Fruit fly (Drosophila melanogaster) whole organism, prepupa: ENCODE data around the gene CG14684.

ENCODE experiments used
- Blimp-1 ChIP-seq: fragments of 200-800 bp; sonication (Bioruptor generic); optimal IDR thresholded peaks from 3 replicates; lab custom pipeline; 2017; ENCODE audit warnings: missing biosample characterization, missing genetic modification characterization, mild to moderate bottlenecking, moderate library complexity, missing genetic modification reagents
- CG10669 ChIP-seq: fragments of 200-800 bp; sonication (Bioruptor generic); optimal IDR thresholded peaks from 3 replicates; lab custom pipeline; 2018; ENCODE audit warnings: missing biosample characterization, mild to moderate bottlenecking, missing genetic modification characterization, moderate library complexity
- CG11294 ChIP-seq: fragments of 200-800 bp; sonication (Bioruptor generic); IDR thresholded peaks from 2 replicates; pipeline ENCODE4 v1.3.6; 2022; ENCODE audit warnings: missing biosample characterization, missing genetic modification characterization
- CG11762 ChIP-seq: fragments of 200-800 bp; sonication (Bioruptor generic); optimal IDR thresholded peaks from 3 replicates; lab custom pipeline; 2016; ENCODE audit warnings: missing biosample characterization, missing genetic modification characterization; ENCODE audit not compliant: insufficient read depth
- CG11902 ChIP-seq: fragments of 200-800 bp; sonication (Bioruptor generic); optimal IDR thresholded peaks from 3 replicates; lab custom pipeline; 2016; ENCODE audit warnings: missing biosample characterization, missing genetic modification characterization
- CG1621 ChIP-seq: fragments of 200-800 bp; sonication (Bioruptor generic); optimal IDR thresholded peaks from 3 replicates; lab custom pipeline; 2018; ENCODE audit warnings: missing biosample characterization, mild to moderate bottlenecking, missing genetic modification characterization
- CG16779 ChIP-seq: fragments of 200-800 bp; sonication (Bioruptor generic); optimal IDR thresholded peaks from 3 replicates; lab custom pipeline; 2017; ENCODE audit warnings: missing biosample characterization, mild to moderate bottlenecking, missing genetic modification characterization
- CG3032 ChIP-seq: fragments of 200-800 bp; optimal IDR thresholded peaks from 2 replicates; lab custom pipeline; 2019; ENCODE audit warnings: missing biosample characterization, mild to moderate bottlenecking, missing genetic modification characterization, moderate library complexity
- CG31627 ChIP-seq: fragments of 200-800 bp; sonication (Bioruptor generic); optimal IDR thresholded peaks from 3 replicates; lab custom pipeline; 2016; ENCODE audit warnings: missing biosample characterization, missing genetic modification characterization
- CG32006 ChIP-seq: fragments of 200-800 bp; sonication (Bioruptor generic); optimal IDR thresholded peaks from 3 replicates; lab custom pipeline; 2017; ENCODE audit warnings: missing biosample characterization, mild to moderate bottlenecking, missing genetic modification characterization
- CG6163 ChIP-seq: fragments of 200-800 bp; sonication (Bioruptor generic); IDR thresholded peaks from 3 replicates; pipeline ENCODE4 v1.3.6; 2022; ENCODE audit warnings: missing biosample characterization, missing genetic modification characterization
- CG7368 ChIP-seq: fragments of 200-800 bp; sonication (Bioruptor generic); optimal IDR thresholded peaks from 3 replicates; lab custom pipeline; 2016; ENCODE audit warnings: missing biosample characterization, missing genetic modification characterization
- CG8319 ChIP-seq: fragments of 200-800 bp; sonication (Bioruptor generic); optimal IDR thresholded peaks from 3 replicates; lab custom pipeline; 2016; ENCODE audit warnings: missing biosample characterization, missing genetic modification characterization
- CG9139 ChIP-seq: fragments of 200-800 bp; sonication (Bioruptor generic); optimal IDR thresholded peaks from 3 replicates; lab custom pipeline; 2017; ENCODE audit warnings: missing biosample characterization, mild to moderate bottlenecking, missing genetic modification characterization
- Eip75B ChIP-seq: fragments of 200-800 bp; sonication (Bioruptor generic); optimal IDR thresholded peaks from 3 replicates; lab custom pipeline; 2016; ENCODE audit warnings: missing biosample characterization, missing genetic modification characterization
- Eip78C ChIP-seq: fragments of 200-800 bp; sonication (Bioruptor generic); peaks from one replicate; lab custom pipeline; 2016; ENCODE audit warnings: missing biosample characterization, missing genetic modification characterization
- Ets96B ChIP-seq: fragments of 200-800 bp; optimal IDR thresholded peaks from 2 replicates; lab custom pipeline; 2019; ENCODE audit warnings: missing biosample characterization, mild to moderate bottlenecking, missing genetic modification characterization, moderate library complexity
- Hr38 ChIP-seq: sonication (Bioruptor generic); optimal IDR thresholded peaks from 2 replicates; lab custom pipeline; 2016; ENCODE audit warnings: missing biosample characterization, missing genetic modification characterization
- Lpt ChIP-seq: fragments of 200-800 bp; sonication (Bioruptor generic); optimal IDR thresholded peaks from 3 replicates; lab custom pipeline; 2016; ENCODE audit warnings: missing biosample characterization, missing genetic modification characterization
- OdsH ChIP-seq: fragments of 200-800 bp; sonication (Bioruptor generic); optimal IDR thresholded peaks from 3 replicates; lab custom pipeline; 2016; ENCODE audit warnings: missing biosample characterization, missing genetic modification characterization
- Smox ChIP-seq: fragments of 200-800 bp; sonication (Bioruptor generic); optimal IDR thresholded peaks from 3 replicates; lab custom pipeline; 2016; ENCODE audit warnings: missing biosample characterization, missing genetic modification characterization
- Sox102F ChIP-seq: fragments of 200-800 bp; sonication (Bioruptor generic); optimal IDR thresholded peaks from 2 replicates; lab custom pipeline; 2016; ENCODE audit warnings: missing biosample characterization, mild to moderate bottlenecking, missing genetic modification characterization
- Sox15 ChIP-seq: fragments of 200-800 bp; sonication (Bioruptor generic); optimal IDR thresholded peaks from 3 replicates; lab custom pipeline; 2016; ENCODE audit warnings: missing biosample characterization, missing genetic modification characterization
- cyc ChIP-seq: fragments of 200-800 bp; sonication (Bioruptor generic); optimal IDR thresholded peaks from 3 replicates; lab custom pipeline; 2016; ENCODE audit warnings: missing biosample characterization, missing genetic modification characterization
- dsx ChIP-seq: fragments of 200-800 bp; optimal IDR thresholded peaks from 3 replicates; lab custom pipeline; 2019; ENCODE audit warnings: missing biosample characterization, mild to moderate bottlenecking, missing genetic modification characterization, moderate library complexity; ENCODE audit not compliant: poor library complexity, severe bottlenecking
- eg ChIP-seq: fragments of 200-800 bp; sonication (Bioruptor generic); IDR thresholded peaks from 3 replicates; pipeline ENCODE4 v1.3.6; 2022; ENCODE audit warnings: missing biosample characterization, missing genetic modification characterization
- esn ChIP-seq: fragments of 200-800 bp; sonication (Bioruptor generic); optimal IDR thresholded peaks from 2 replicates; lab custom pipeline; 2016; ENCODE audit warnings: missing biosample characterization, mild to moderate bottlenecking, missing genetic modification characterization, moderate library complexity
- fd59A ChIP-seq: fragments of 200-800 bp; sonication (Bioruptor generic); optimal IDR thresholded peaks from 2 replicates; lab custom pipeline; 2017; ENCODE audit warnings: missing biosample characterization, mild to moderate bottlenecking, missing genetic modification characterization, missing genetic modification reagents
- fkh ChIP-seq: fragments of 200-800 bp; sonication (Bioruptor generic); optimal IDR thresholded peaks from 3 replicates; lab custom pipeline; 2017; ENCODE audit warnings: missing biosample characterization, mild to moderate bottlenecking, missing genetic modification characterization, moderate library complexity
- lz ChIP-seq: fragments of 200-800 bp; sonication (Bioruptor generic); optimal IDR thresholded peaks from 3 replicates; lab custom pipeline; 2016; ENCODE audit warnings: missing biosample characterization, missing genetic modification characterization
- net ChIP-seq: fragments of 200-800 bp; sonication (Bioruptor generic); optimal IDR thresholded peaks from 3 replicates; lab custom pipeline; 2016; ENCODE audit warnings: missing biosample characterization, missing genetic modification characterization
- spab ChIP-seq: fragments of 200-800 bp; sonication (Bioruptor generic); optimal IDR thresholded peaks from 2 replicates; lab custom pipeline; 2017; ENCODE audit warnings: missing biosample characterization, mild to moderate bottlenecking, missing genetic modification characterization, missing genetic modification reagents
- ss ChIP-seq, 2 experiments: fragments of 200-800 bp; sonication (Bioruptor generic); optimal IDR thresholded peaks; 2 replicates in 1 of 2; 3 replicates in 1 of 2; lab custom pipeline; 2017 to 2018; ENCODE audit warnings: mild to moderate bottlenecking in 2 of 2, missing biosample characterization in 2 of 2, missing genetic modification characterization in 2 of 2, moderate library complexity in 1 of 2
- svp ChIP-seq: fragments of 200-800 bp; sonication (Bioruptor generic); peaks from one replicate; lab custom pipeline; 2016; ENCODE audit warnings: missing biosample characterization, missing genetic modification characterization
- topi ChIP-seq: fragments of 200-800 bp; sonication (Bioruptor generic); optimal IDR thresholded peaks from 3 replicates; lab custom pipeline; 2016; ENCODE audit warnings: missing biosample characterization, missing genetic modification characterization

Gene CG14684

DNA sequence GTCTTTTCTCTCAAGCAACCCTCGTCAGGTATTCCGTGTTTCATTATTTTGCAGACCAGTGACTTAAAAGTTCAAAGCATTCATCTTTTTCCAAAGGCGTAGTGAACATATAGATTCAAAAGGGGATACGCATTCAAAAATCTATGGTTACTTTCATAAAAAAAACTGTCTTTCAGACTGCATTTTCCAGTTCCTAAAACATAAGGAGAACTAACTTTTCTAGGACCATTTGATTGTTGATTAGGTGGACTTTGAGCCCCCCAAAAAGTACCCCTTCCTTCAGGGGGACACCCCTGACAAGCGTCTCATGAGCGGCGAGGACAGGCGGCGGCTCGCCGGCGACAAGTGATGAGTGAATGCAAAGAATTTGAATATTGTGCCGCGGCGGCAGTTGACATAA lies 33.2 kb upstream of the CG14684 start (continued):
- TF ChIP-seq CG11902 (GFP tag; lab: Kevin White, UChicago) (no peak), CG6163 (peak; percentile 38; the same call in 1 of the 3 replicates), cyc (GFP tag; lab: Kevin White, UChicago) (peak; percentile 16), spab (GFP tag; lab: Kevin White, UChicago) (peak; percentile 3), Lpt (no peak), CG32006 (GFP tag; lab: Kevin White, UChicago) (no peak), fkh (no peak), CG1621 (tag; lab: Kevin White, UChicago) (no peak), Sox15 (no peak), CG31627 (GFP tag; lab: Kevin White, UChicago) (peak; percentile 22), OdsH (GFP tag; lab: Kevin White, UChicago) (no peak), CG10669 (GFP tag; lab: Kevin White, UChicago) (no peak)

DNA sequence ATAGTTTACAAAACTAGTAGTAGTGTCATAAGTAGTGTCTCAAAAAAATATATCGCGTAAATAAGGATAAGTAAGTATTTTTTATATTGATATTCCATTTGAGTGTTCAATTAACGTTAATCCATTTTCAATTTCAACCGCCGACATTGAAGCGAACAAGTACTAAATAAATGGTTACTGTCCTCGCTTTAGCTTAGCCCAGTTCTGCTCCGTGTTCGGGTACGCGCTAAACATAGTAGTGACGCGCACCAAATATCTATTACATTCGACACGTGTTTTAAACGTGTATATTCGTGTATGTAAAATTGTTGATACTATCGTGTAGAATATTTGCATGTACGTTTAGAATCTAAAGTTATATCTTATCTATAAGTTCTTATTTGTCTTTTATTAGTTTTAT lies 31.7 kb upstream of the CG14684 start:
- TF ChIP-seq CG31627 (GFP tag; lab: Kevin White, UChicago) (peak; percentile 1), topi (peak; percentile 37), CG3032 (tag; lab: Kevin White, UChicago) (peak; percentile 17), CG11294 (GFP tag; lab: Robert Waterston, UW) (no peak), Eip78C (GFP tag; lab: Kevin White, UChicago) (peak; percentile 65), esn (GFP tag; lab: Kevin White, UChicago) (peak; percentile 10), Smox (no peak)

DNA sequence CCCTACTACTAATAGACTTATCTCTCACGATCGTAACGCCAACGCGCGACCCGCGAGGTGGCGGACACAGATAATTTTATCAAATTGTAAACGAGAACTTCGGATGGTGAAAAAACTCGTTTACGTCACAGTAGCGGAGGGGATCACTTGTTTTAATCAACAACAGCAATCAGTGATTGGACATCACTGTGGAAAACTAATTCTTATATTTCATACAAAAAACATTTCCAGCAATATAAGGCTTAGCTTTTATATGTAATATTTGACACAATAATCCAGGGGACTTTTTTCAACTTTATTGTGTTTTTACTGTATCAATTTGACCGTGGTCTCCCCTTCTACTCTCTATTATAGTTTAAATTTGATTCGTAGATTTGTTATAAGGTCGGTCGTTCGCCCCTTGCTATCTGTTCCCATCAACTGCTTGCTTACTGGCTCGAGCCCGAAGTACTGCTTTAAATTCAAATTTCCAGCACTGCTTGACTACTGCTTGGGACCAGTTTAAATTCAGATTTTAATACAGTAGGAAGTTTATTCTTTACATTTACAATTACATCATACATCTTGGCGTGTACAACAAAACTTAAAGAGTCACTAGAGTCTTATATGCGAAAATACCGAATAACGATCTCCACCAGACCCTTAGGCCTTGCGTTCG lies 29.4 kb upstream of the CG14684 start, which contains the start of gene CG6465:
Gene CG6465 (minus strand): TSS at position 7 of the 658 bp plus-strand sequence.
- TF ChIP-seq eg (GFP tag; lab: Robert Waterston, UW) (0 out of 3 replicates have a peak, but pooled peaks have one; percentile 13), CG16779 (tag; lab: Kevin White, UChicago) (no peak), Hr38 (GFP tag; lab: Kevin White, UChicago) (no peak), dsx (GFP tag; lab: Kevin White, UChicago) (no peak), svp (peak; percentile 55), CG8319 (no peak), Eip75B (no peak), CG7368 (GFP tag; lab: Kevin White, UChicago) (no peak), Sox15 (no peak), ss (GFP tag; optimal IDR thresholded peaks at IDR 0.05; lab: Kevin White, UChicago) (no peak), Blimp-1 (GFP tag; lab: Kevin White, UChicago) (no peak), Smox (no peak), Eip78C (GFP tag; lab: Kevin White, UChicago) (peak; percentile 53), net (GFP tag; lab: Kevin White, UChicago) (no peak), CG32006 (GFP tag; lab: Kevin White, UChicago) (no peak), fkh (peak; percentile 61), Ets96B (tag; lab: Kevin White, UChicago) (no peak), lz (GFP tag; lab: Kevin White, UChicago) (no peak)
- TF ChIP-seq, all 60 proteins: peak for 4

DNA sequence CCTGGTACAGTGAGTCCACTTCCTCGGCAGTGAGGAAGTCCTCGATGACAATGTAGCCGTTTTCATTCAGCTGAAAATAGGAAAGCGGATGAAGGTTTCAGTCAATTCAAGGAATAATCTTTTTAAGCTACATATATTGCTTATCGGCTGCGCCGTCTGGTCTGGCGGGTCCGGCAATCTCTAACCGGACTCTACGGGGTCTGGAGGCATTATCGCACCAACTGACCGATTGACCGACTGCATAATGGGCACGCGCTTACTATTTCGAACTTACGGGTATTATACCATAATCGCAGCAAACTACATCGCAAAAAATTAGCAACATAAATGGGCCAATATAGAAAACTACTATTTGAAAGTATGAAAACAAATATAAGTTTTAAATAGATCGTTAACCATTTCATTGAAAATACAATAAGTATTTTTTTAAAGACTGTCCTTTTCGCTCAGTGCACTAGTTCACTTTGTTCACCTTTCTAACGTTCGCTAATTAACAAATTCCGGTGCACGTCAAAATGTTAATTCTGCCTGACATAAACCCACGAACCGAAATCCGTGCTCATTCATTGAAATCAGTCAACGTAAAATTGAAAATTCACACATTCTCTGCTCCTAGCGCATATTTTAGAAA lies 27.7 kb upstream of the CG14684 start:
- TF ChIP-seq Sox102F (no peak), Hr38 (GFP tag; lab: Kevin White, UChicago) (no peak), svp (peak; percentile 80), eg (GFP tag; lab: Robert Waterston, UW) (peak; percentile 39; the same call in 1 of the 3 replicates), CG9139 (GFP tag; lab: Kevin White, UChicago) (no peak), CG11762 (GFP tag; lab: Kevin White, UChicago) (no peak), fd59A (GFP tag; lab: Kevin White, UChicago) (no peak), CG16779 (tag; lab: Kevin White, UChicago) (no peak)
